Fruit fly (Drosophila melanogaster): ENCODE results near the gene Mrm2.

Gene Mrm2

DNA sequence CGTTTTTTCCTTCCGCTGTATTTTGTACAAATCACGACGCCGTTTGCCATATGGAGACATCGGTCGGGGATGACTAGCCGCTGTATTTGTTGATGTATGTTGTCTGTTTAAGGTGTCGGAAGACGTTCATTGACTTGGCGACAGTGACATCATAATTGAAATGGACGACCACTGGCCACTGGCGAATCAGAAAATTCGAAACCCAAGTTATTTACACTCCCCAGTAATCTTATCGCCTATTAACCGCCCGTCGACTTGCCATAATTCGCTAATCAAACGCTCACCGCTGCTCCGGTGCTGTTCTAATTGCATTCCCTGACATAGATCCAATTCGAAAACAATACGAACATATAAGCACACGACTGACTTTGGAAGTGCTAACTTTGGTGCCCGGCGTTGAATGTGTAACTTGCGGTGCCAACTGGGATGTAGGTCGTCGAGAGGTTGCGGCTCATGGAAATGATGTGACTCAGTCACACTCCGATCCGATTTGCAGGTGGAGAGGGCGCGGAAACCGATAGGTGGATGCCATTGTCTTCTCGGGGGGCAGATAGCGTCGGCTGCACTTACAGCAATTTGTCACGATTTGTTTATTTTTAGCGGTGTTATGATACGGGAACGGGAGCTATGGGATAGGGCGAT lies 48.3 kb downstream of the Mrm2 start:
- TF ChIP-seq CG9705 (GFP tag; optimal IDR thresholded peaks at IDR 0.05) (no peak), OdsH (GFP tag; optimal IDR thresholded peaks at IDR 0.05) (no peak), CrebA (GFP tag; optimal IDR thresholded peaks at IDR 0.05; ENCODE audit: borderline replicate concordance) (no peak), Abd-B (GFP tag; optimal IDR thresholded peaks at IDR 0.05) (no peak), CG32264 (GFP tag; optimal IDR thresholded peaks at IDR 0.05) (no peak), dmrt93B (GFP tag; optimal IDR thresholded peaks at IDR 0.05) (no peak), Dfd (GFP tag; optimal IDR thresholded peaks at IDR 0.05) (no peak), dl (GFP tag; optimal IDR thresholded peaks at IDR 0.05; ENCODE audit: insufficient read depth in 1 of 2, partially characterized antibody in 2 of 2) (no peak), woc (GFP tag; optimal IDR thresholded peaks at IDR 0.05) (no peak), Dif (GFP tag; optimal IDR thresholded peaks at IDR 0.05; ENCODE audit: partially characterized antibody) (no peak), Mio (GFP tag; optimal IDR thresholded peaks at IDR 0.05) (no peak), fru (GFP tag; optimal IDR thresholded peaks at IDR 0.05) (no peak), N (GFP tag; optimal IDR thresholded peaks at IDR 0.05) (no peak), rgr (GFP tag; optimal IDR thresholded peaks at IDR 0.05) (no peak), brk (GFP tag; optimal IDR thresholded peaks at IDR 0.05) (no peak)

dm6 chr3R:19910302-19911029 lies 49.1 kb downstream of the Mrm2 start:
- TF ChIP-seq Rel (GFP tag; optimal IDR thresholded peaks at IDR 0.05) (no peak), Rel (tag; optimal IDR thresholded peaks at IDR 0.05) (peak; percentile 83), Vsx2 (GFP tag; optimal IDR thresholded peaks at IDR 0.05; ENCODE audit: partially characterized antibody) (no peak), br (GFP tag; optimal IDR thresholded peaks at IDR 0.05) (peak; percentile 7)

DNA sequence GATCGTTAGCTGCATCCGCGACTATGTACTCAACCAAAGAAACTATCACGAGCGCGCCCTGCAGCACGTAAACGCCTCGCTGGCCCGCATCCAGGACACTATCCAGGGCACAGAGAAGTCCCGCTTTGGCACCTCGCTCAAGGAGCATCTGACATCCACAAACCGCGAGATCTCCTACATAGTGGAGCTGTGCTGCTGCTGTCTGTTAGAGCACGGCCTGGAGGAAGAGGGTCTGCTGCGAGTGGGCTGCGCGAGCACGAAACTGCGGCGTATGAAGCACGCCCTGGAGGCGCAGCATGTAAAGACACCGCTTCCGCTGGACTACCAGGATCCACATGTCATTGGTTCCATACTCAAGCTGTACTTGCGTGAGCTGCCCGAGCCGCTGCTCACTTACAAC lies 49.6 kb downstream of the Mrm2 start:
- TF ChIP-seq fru (GFP tag; optimal IDR thresholded peaks at IDR 0.05): no peak
- TF ChIP-seq Hr83 (GFP tag; optimal IDR thresholded peaks at IDR 0.05; ENCODE audit: poor library complexity, severe bottlenecking): no peak
- TF ChIP-seq Dif (GFP tag; optimal IDR thresholded peaks at IDR 0.05; ENCODE audit: partially characterized antibody): no peak
- TF ChIP-seq Jra (GFP tag; optimal IDR thresholded peaks at IDR 0.05): no peak
- TF ChIP-seq psq (GFP tag; optimal IDR thresholded peaks at IDR 0.05): no peak
- no peak for TF ChIP-seq Myc (optimal IDR thresholded peaks at IDR 0.05)
- no peak for TF ChIP-seq HLH106 (tag; optimal IDR thresholded peaks at IDR 0.05)
- no peak for TF ChIP-seq dmrt93B (GFP tag; optimal IDR thresholded peaks at IDR 0.05)
- TF ChIP-seq dl (GFP tag; optimal IDR thresholded peaks at IDR 0.05; ENCODE audit: insufficient read depth in 1 of 2, partially characterized antibody in 2 of 2): no peak
- TF ChIP-seq GATAd (GFP tag; optimal IDR thresholded peaks at IDR 0.05): no peak
- TF ChIP-seq sv (GFP tag; optimal IDR thresholded peaks at IDR 0.05): no peak
- TF ChIP-seq usp (GFP tag; optimal IDR thresholded peaks at IDR 0.05): no peak
- TF ChIP-seq Sp1 (GFP tag; optimal IDR thresholded peaks at IDR 0.05): no peak
- no peak for TF ChIP-seq Hr78 (GFP tag; optimal IDR thresholded peaks at IDR 0.05)
- no peak for TF ChIP-seq dsf (GFP tag; optimal IDR thresholded peaks at IDR 0.05; ENCODE audit: borderline replicate concordance)
- TF ChIP-seq Dfd (GFP tag; optimal IDR thresholded peaks at IDR 0.05): no peak
- TF ChIP-seq lola (GFP tag; optimal IDR thresholded peaks at IDR 0.05): no peak
- TF ChIP-seq CG32264 (GFP tag; optimal IDR thresholded peaks at IDR 0.05): no peak
- no peak for TF ChIP-seq rgr (GFP tag; optimal IDR thresholded peaks at IDR 0.05)
